Fruit fly (Drosophila melanogaster): ENCODE results near the gene CG5646.

The CG5646 gene

DNA sequence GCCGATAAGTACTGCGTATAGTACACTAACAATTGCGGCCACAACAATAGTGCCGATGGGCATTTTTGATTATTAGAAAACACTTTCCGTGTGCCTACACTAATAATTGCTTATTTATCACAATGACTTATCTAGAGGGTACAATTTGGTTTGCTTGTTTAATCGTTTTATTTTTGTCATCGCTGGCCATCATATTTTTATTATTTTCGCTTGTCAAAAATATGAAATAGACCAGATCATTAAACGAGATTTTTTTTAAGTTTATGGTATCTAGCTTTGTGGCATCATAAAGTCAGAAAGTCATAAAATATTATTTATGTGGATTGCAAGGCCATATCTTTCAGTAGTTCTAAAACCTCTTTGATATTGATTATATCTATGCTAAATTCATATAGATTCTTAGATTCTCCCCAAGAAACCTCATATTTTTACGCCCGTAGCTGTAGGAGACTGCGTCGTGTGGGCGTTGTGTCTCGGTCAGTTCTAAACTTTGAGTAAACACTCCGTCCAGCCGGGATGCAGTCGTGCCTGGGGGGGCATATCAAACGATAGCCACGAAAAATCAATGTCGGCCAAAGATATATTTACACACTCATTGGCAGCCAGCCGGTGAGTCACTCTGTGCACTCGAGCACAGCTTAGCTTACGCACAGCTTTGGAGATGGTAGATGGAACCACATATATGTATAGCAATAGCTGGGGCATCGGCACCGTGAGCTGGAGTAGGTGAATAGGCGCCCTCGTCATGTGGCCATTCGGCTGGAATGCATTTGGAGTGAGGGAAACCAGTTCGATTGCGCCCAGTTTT is 43.7 kb upstream of the CG5646 start (continued):
- TF ChIP-seq CG1792 (GFP tag; optimal IDR thresholded peaks at IDR 0.05) (no peak), dan (GFP tag; IDR thresholded peaks at IDR 0.05) (no peak), h (optimal IDR thresholded peaks at IDR 0.05) (no peak), cwo (GFP tag; optimal IDR thresholded peaks at IDR 0.05) (peak; percentile 7), Hey (tag; optimal IDR thresholded peaks at IDR 0.05) (no peak), CG7745 (tag; optimal IDR thresholded peaks at IDR 0.05) (no peak), CG17612 (GFP tag; IDR thresholded peaks at IDR 0.05) (no peak), CG9609 (GFP tag; optimal IDR thresholded peaks at IDR 0.05) (no peak), NC2β (GFP tag; optimal IDR thresholded peaks at IDR 0.05) (no peak), fd96Cb (tag; optimal IDR thresholded peaks at IDR 0.05) (peak; percentile 42), Ptx1 (GFP tag; IDR thresholded peaks at IDR 0.05) (no peak), Med (GFP tag) (peak; percentile 86), BtbVII (GFP tag; optimal IDR thresholded peaks at IDR 0.05) (no peak), CG6654 (GFP tag; optimal IDR thresholded peaks at IDR 0.05) (peak; percentile 12), Hr3 (GFP tag; optimal IDR thresholded peaks at IDR 0.05) (no peak), CoRest (tag; optimal IDR thresholded peaks at IDR 0.05) (peak; percentile 43), ato (GFP tag; IDR thresholded peaks at IDR 0.05; ENCODE audit: partially characterized antibody) (no peak), gfzf (GFP tag; optimal IDR thresholded peaks at IDR 0.05) (no peak), CG10565 (GFP tag; optimal IDR thresholded peaks at IDR 0.05) (no peak), dmrt99B (tag; optimal IDR thresholded peaks at IDR 0.05) (peak; percentile 49), CG9797 (GFP tag; optimal IDR thresholded peaks at IDR 0.05) (no peak), Poxn (GFP tag; IDR thresholded peaks at IDR 0.05) (no peak), CG15601 (tag; optimal IDR thresholded peaks at IDR 0.05) (no peak), Ets65A (GFP tag) (no peak), chif (GFP tag; optimal IDR thresholded peaks at IDR 0.05) (peak in 1 of 2 experiments; percentile 25), CG30403 (GFP tag; optimal IDR thresholded peaks at IDR 0.05) (peak; percentile 58), CG6689 (GFP tag; IDR thresholded peaks at IDR 0.05) (no peak), C15 (GFP tag; IDR thresholded peaks at IDR 0.05) (no peak), Bgb (GFP tag; IDR thresholded peaks at IDR 0.05; ENCODE audit: partially characterized antibody) (no peak), CG7357 (GFP tag; IDR thresholded peaks at IDR 0.05) (no peak), CG33557 (GFP tag; optimal IDR thresholded peaks at IDR 0.05) (no peak), Fer2 (tag; optimal IDR thresholded peaks at IDR 0.05) (no peak), CG31441 (GFP tag; IDR thresholded peaks at IDR 0.05) (peak; percentile 69), CG13624 (GFP tag; optimal IDR thresholded peaks at IDR 0.05) (no peak), Hmr (GFP tag; optimal IDR thresholded peaks at IDR 0.05) (no peak), sisA (GFP tag; IDR thresholded peaks at IDR 0.05) (no peak), CG8478 (optimal IDR thresholded peaks at IDR 0.05) (no peak), CG17186 (GFP tag; optimal IDR thresholded peaks at IDR 0.05) (no peak), Blimp-1 (GFP tag; optimal IDR thresholded peaks at IDR 0.05) (peak; percentile 21), CG10274 (GFP tag; optimal IDR thresholded peaks at IDR 0.05) (no peak), sqz (GFP tag; optimal IDR thresholded peaks at IDR 0.05) (no peak), cas (GFP tag; IDR thresholded peaks at IDR 0.05) (no peak), amos (GFP tag; IDR thresholded peaks at IDR 0.05; ENCODE audit: partially characterized antibody) (no peak), CG31365 (tag; optimal IDR thresholded peaks at IDR 0.05) (no peak), gcm2 (GFP tag; optimal IDR thresholded peaks at IDR 0.05) (no peak), CG4404 (GFP tag; IDR thresholded peaks at IDR 0.05) (no peak), CG33213 (GFP tag; optimal IDR thresholded peaks at IDR 0.05) (no peak), al (GFP tag; IDR thresholded peaks at IDR 0.05) (no peak), CG17912 (GFP tag; optimal IDR thresholded peaks at IDR 0.05) (no peak), CG4707 (GFP tag; optimal IDR thresholded peaks at IDR 0.05) (no peak), z (GFP tag; IDR thresholded peaks at IDR 0.05) (no peak)

All from whole organism, embryonic.